Worm (Caenorhabditis elegans): ENCODE data around the gene chil-19.

- no peak for TF ChIP-seq nhr-11 (tag; optimal IDR thresholded peaks at IDR 0.05)
- TF ChIP-seq T23F11.4 (GFP tag; optimal IDR thresholded peaks at IDR 0.05): no peak
- no peak for TF ChIP-seq F13H6.1 (tag; optimal IDR thresholded peaks at IDR 0.05)
- no peak for TF ChIP-seq ztf-16 (tag; optimal IDR thresholded peaks at IDR 0.05)
- TF ChIP-seq ceh-6 (GFP tag; optimal IDR thresholded peaks at IDR 0.05): no peak
- TF ChIP-seq ama-1 (optimal IDR thresholded peaks at IDR 0.05): no peak
- TF ChIP-seq ceh-22 (tag; optimal IDR thresholded peaks at IDR 0.05): no peak
- TF ChIP-seq rnt-1 (tag; optimal IDR thresholded peaks at IDR 0.05): no peak
- TF ChIP-seq hlh-13 (GFP tag; optimal IDR thresholded peaks at IDR 0.05): no peak
These were observed 42.1 kb downstream of the chil-19 start, which contains the start of gene arrd-3 for ce11 chrII:9412086-9412608.

All from whole organism, late embryonic.